Worm (Caenorhabditis elegans): Measurements from ENCODE around the gene trxr-1.

trxr-1 gene

DNA sequence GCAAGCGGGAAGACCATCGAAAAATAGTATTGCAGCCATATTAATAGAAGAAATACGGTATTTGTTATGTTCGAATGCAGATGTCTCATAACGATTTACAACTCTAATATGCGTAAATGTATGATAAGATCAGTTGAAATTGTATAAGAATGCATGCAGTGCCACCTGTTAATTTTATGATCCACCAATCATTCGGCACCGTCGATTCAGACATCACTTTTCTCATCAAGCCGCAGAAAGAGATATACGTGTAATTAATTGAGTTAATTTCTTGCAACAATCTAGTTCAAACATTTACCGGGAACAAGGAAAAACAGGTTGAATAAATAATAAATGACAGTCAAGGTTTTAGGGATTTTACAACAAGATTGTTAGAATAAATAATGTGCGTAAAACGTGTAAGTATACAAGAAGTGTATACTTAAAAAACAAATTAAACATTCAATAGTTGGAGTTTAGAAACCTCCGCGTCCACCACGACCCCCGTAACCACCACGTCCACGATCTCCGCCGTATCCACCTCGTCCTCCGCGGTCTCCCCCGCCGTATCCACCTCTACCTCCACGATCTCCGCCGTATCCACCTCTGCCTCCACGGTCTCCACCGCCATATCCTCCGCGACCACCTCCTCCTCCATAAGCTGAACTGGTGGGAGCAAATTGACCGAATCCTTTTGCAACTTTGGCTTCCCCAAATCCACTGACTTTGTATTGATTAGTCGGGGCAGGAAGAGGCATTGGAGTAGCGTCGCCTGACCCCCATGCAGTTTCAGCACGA, 37.4 kb upstream of the trxr-1 start:
- no peak for TF ChIP-seq dve-1 (tag; optimal IDR thresholded peaks at IDR 0.05; ENCODE audit: insufficient read depth)
- no peak for TF ChIP-seq Y105C5A.15 (GFP tag; IDR thresholded peaks at IDR 0.05)
- no peak for TF ChIP-seq fkh-10 (GFP tag; optimal IDR thresholded peaks at IDR 0.05)
- no peak for TF ChIP-seq ceh-44 (GFP tag; IDR thresholded peaks at IDR 0.05)
- peak; percentile 50 for TF ChIP-seq F49E8.2 (tag; optimal IDR thresholded peaks at IDR 0.05; ENCODE audit: borderline replicate concordance)
- no peak for TF ChIP-seq F10B5.3 (tag; optimal IDR thresholded peaks at IDR 0.05)
- no peak for TF ChIP-seq vab-7 (GFP tag; IDR thresholded peaks at IDR 0.05)
- TF ChIP-seq arid-1 (GFP tag; conservative IDR thresholded peaks at IDR 0.05) = peak; percentile 56; the same call in 1 of the 2 replicates
- no peak for TF ChIP-seq pqm-1 (tag; optimal IDR thresholded peaks at IDR 0.05)
- TF ChIP-seq ztf-11 (tag; optimal IDR thresholded peaks at IDR 0.05) = no peak
- peak; percentile 55; the same call in 1 of the 2 replicates for TF ChIP-seq Y48G9A.11 (GFP tag; IDR thresholded peaks at IDR 0.05)
- TF ChIP-seq hmg-1.1 (GFP tag; IDR thresholded peaks at IDR 0.05) = no peak
- TF ChIP-seq F26F4.8 (GFP tag; conservative IDR thresholded peaks at IDR 0.05) = 0 out of 2 replicates have a peak, but pooled peaks have one; percentile 16
- no peak for TF ChIP-seq daf-16 (GFP tag; optimal IDR thresholded peaks at IDR 0.05)
- TF ChIP-seq daf-16 (tag; optimal IDR thresholded peaks at IDR 0.05) = no peak
- TF ChIP-seq snpc-1.2 (GFP tag; IDR thresholded peaks at IDR 0.05) = peak; percentile 93
- no peak for TF ChIP-seq snpc-4 (tag; optimal IDR thresholded peaks at IDR 0.05)
- no peak for TF ChIP-seq zip-11 (GFP tag; IDR thresholded peaks at IDR 0.05)
- TF ChIP-seq nhr-6 (tag; optimal IDR thresholded peaks at IDR 0.05) = no peak
- TF ChIP-seq hlh-11 (tag; optimal IDR thresholded peaks at IDR 0.05) = no peak
- TF ChIP-seq D1046.2 (GFP tag; IDR thresholded peaks at IDR 0.05) = peak; percentile 38; the same call in 1 of the 2 replicates
- peak; percentile 91; the same call in 1 of the 2 replicates for TF ChIP-seq set-16 (GFP tag; IDR thresholded peaks at IDR 0.05)
- no peak for TF ChIP-seq ces-1 (GFP tag; optimal IDR thresholded peaks at IDR 0.05)
- TF ChIP-seq mep-1 (tag; optimal IDR thresholded peaks at IDR 0.05) = no peak
- TF ChIP-seq ceh-20 (GFP tag; IDR thresholded peaks at IDR 0.05) = no peak
- TF ChIP-seq mes-2 (tag; optimal IDR thresholded peaks at IDR 0.05; ENCODE audit: poor library complexity, severe bottlenecking) = no peak
- no peak for TF ChIP-seq aha-1 (tag)
- TF ChIP-seq T20F7.1 (GFP tag; optimal IDR thresholded peaks at IDR 0.05) = no peak
- no peak for TF ChIP-seq ZK337.2 (GFP tag; IDR thresholded peaks at IDR 0.05)
- TF ChIP-seq hif-1 (tag; optimal IDR thresholded peaks at IDR 0.05) = no peak
- TF ChIP-seq madf-5 (GFP tag; IDR thresholded peaks at IDR 0.05) = no peak
- TF ChIP-seq egl-27 (tag; optimal IDR thresholded peaks at IDR 0.05) = no peak
- TF ChIP-seq lim-7 (GFP tag; IDR thresholded peaks at IDR 0.05) = no peak
- TF ChIP-seq ctbp-1 (GFP tag; IDR thresholded peaks at IDR 0.05) = 0 out of 2 replicates have a peak, but pooled peaks have one; percentile 13
- TF ChIP-seq hlh-30 (tag; optimal IDR thresholded peaks at IDR 0.05; ENCODE audit: insufficient read depth) = no peak
- peak in 1 of 2 experiments; percentile 7 for TF ChIP-seq unc-62 (GFP tag; optimal IDR thresholded peaks at IDR 0.05 in 1 of 2)
- no peak for TF ChIP-seq unc-62 (tag; optimal IDR thresholded peaks at IDR 0.05)
- TF ChIP-seq attf-4 (tag; optimal IDR thresholded peaks at IDR 0.05) = no peak
- no peak for TF ChIP-seq nhr-48 (tag; optimal IDR thresholded peaks at IDR 0.05)

DNA sequence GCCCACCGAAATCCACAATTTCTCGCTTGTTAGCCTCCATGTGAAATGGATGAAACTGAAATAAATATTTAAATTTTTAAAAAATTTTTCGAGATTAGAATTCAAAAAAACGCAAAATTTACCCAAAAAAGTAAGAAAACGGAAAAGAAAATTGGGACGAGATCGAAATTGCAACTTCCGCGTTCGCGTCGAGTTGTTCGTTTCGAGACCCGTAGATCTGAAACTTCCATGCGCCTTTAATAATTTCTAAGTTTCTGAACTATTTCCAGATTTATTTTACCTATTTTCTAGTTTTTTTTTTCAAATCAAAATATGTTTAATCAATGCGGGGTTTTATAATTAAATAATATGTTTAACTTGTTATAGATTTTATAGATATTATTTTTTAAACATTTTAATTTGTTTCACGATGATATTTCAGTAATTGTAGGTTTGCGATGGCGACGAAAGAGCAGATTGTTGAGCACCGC, 34.6 kb upstream of the trxr-1 start, which contains the start of the genes pgl-1 and him-3:
Gene pgl-1 (minus strand): TSS at position 230 of the 470 bp plus-strand sequence.
Gene him-3 (plus strand): TSS at position 420 of the 470 bp plus-strand sequence.
- no peak for TF ChIP-seq zag-1 (tag; optimal IDR thresholded peaks at IDR 0.05)
- TF ChIP-seq lin-15B (tag; optimal IDR thresholded peaks at IDR 0.05) = no peak
